Worm (Caenorhabditis elegans) whole organism, midembryonic: Measurements from ENCODE around the gene R102.2.

Source experiments
- flt-1 ChIP-seq: fragments of 200-800 bp; sonication (Bioruptor generic); IDR thresholded peaks from 2 replicates; pipeline ENCODE4 v1.3.6; 2022; ENCODE audit warnings: missing genetic modification characterization, missing compliant biosample characterization
- med-1 ChIP-seq: sonication (generic microtip); optimal IDR thresholded peaks from 2 replicates; lab custom pipeline; 2017; ENCODE audit warnings: missing genetic modification characterization, mild to moderate bottlenecking, missing compliant biosample characterization, antibody characterized with exemption, missing genetic modification reagents; ENCODE audit not compliant: insufficient read depth
- tab-1 ChIP-seq: fragments of 200-800 bp; sonication (Bioruptor generic); IDR thresholded peaks from 2 replicates; pipeline ENCODE4 v1.3.6; 2022; ENCODE audit warnings: missing genetic modification characterization, missing compliant biosample characterization
- ztf-23 ChIP-seq: fragments of 200-800 bp; sonication (Bioruptor generic); IDR thresholded peaks from 2 replicates; pipeline ENCODE4 v1.3.6; 2022; ENCODE audit warnings: missing genetic modification reagents, missing genetic modification characterization, missing compliant biosample characterization
- ztf-29 ChIP-seq: fragments of 200-800 bp; sonication (Bioruptor generic); IDR thresholded peaks from 2 replicates; pipeline ENCODE4 v1.3.6; 2022; ENCODE audit warnings: missing genetic modification reagents, missing genetic modification characterization, missing compliant biosample characterization

ce11 chrIV:10656770-10657323 is 30.6 kb upstream of the R102.2 start, which contains the start of gene K08C7.1:
- no peak for TF ChIP-seq ztf-29 (GFP tag; lab: Robert Waterston, UW)
- TF ChIP-seq med-1 (GFP tag; lab: Kevin White, UChicago), result no peak
- no peak for TF ChIP-seq flt-1 (GFP tag; lab: Robert Waterston, UW)
- TF ChIP-seq tab-1 (GFP tag; lab: Robert Waterston, UW), result no peak
- TF ChIP-seq ztf-23 (GFP tag; lab: Robert Waterston, UW), result no peak
